Fruit fly (Drosophila melanogaster) whole organism: ENCODE measurements around the gene CG14650.

Experiments used
- CG8478 ChIP-seq: fragments of >200 bp; optimal IDR thresholded peaks from 2 replicates; lab custom pipeline; 2018; ENCODE audit warnings: inconsistent platforms
- Dll ChIP-seq: fragments of >200 bp; optimal IDR thresholded peaks from 2 replicates; lab custom pipeline; 2017
- EcR ChIP-seq, 2 experiments: fragments of >200 bp; optimal IDR thresholded peaks; 2 replicates each; lab custom pipeline; 2017; ENCODE audit warnings: missing biosample characterization in 2 of 2, missing genetic modification characterization in 2 of 2, missing genetic modification reagents in 2 of 2
- pan ChIP-seq: fragments of >200 bp; optimal IDR thresholded peaks from 2 replicates; lab custom pipeline; 2017
- psq ChIP-seq: fragments of >200 bp; optimal IDR thresholded peaks from 2 replicates; lab custom pipeline; 2017
- usp ChIP-seq: fragments of >200 bp; optimal IDR thresholded peaks from 2 replicates; lab custom pipeline; 2017; ENCODE audit warnings: missing biosample characterization, missing genetic modification characterization, mixed read lengths

Gene CG14650

DNA sequence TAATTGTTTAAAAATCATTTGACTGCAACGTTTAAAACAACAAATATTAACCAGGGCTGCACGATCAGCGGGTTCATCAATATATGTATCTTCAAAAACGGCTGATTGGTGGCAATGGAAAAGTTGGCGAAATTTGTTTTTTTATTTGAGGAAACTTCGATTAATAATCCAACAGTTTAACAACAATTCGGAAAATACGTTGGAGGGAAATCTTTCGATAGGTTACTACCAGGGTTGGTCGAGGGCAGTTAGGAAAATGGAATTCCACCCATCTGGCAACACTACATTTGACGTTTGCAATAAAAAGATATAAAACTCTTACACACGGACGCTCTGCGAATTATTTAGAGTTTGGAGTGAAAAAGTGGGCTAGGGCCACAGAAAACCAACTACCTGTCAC lies at the start of gene CG14650, which contains the start of gene Lipt2:
CG14650 (plus strand) TSS at position 275 of the 400 bp plus-strand sequence.
Lipt2 (minus strand) TSS at position 217 of the 400 bp plus-strand sequence.
- TF ChIP-seq usp (GFP tag; lab: Kevin White, UChicago) (no peak), EcR (GFP tag; optimal IDR thresholded peaks at IDR 0.05; lab: Kevin White, UChicago) (no peak), psq (lab: Kevin White, UChicago) (no peak), CG8478 (lab: Kevin White, UChicago) (no peak), pan (lab: Kevin White, UChicago) (no peak), Dll (lab: Kevin White, UChicago) (no peak)

DNA sequence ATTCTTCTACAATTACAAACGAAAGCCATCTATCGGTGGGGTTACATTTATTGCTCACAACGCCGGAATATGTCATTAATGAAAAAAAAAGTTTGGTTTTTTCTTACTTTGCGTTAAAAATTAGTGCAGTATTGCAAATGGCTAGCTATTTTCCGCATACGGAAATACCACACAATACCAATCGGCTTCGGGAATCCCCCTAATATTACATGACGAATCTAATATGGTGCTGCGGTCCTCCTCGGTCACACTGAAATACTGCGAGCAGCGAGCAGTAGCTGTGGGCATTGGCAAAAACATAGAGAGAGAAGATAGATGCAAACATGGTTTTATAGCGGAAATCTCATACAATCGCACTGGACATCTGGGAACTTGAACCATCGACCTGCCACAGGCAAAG lies 49.7 kb upstream of the CG14650 start, which contains the start of gene tub:
tub (plus strand) TSS at position 253 of the 400 bp plus-strand sequence.
- no peak for TF ChIP-seq Dll (lab: Kevin White, UChicago)

DNA sequence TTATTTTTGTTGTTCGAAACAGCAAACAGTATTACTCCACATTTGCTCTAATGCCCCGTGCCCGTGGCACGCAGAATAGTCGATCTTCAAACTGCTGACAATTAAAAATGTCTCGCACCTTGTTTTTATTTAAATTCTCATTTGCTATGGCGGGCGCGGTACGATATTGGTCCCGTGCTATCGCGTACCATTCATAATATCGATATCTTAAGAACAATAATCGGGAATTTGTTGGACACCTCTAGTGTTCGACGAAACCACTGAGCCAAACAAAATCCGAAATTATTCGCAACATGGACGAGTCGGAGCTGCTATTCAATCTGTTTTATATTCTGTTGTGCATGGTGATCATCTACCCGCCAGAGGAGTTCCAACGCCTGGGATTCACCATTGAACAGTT lies 47.1 kb upstream of the CG14650 start, which contains the start of gene CG14646:
CG14646 (plus strand) TSS at position 234 of the 400 bp plus-strand sequence.
- no peak for TF ChIP-seq Dll (lab: Kevin White, UChicago)
- TF ChIP-seq pan (lab: Kevin White, UChicago) = no peak
- TF ChIP-seq EcR (GFP tag; optimal IDR thresholded peaks at IDR 0.05; lab: Kevin White, UChicago) = no peak
- no peak for TF ChIP-seq CG8478 (lab: Kevin White, UChicago)
- no peak for TF ChIP-seq psq (lab: Kevin White, UChicago)
- TF ChIP-seq usp (GFP tag; lab: Kevin White, UChicago) = no peak

DNA sequence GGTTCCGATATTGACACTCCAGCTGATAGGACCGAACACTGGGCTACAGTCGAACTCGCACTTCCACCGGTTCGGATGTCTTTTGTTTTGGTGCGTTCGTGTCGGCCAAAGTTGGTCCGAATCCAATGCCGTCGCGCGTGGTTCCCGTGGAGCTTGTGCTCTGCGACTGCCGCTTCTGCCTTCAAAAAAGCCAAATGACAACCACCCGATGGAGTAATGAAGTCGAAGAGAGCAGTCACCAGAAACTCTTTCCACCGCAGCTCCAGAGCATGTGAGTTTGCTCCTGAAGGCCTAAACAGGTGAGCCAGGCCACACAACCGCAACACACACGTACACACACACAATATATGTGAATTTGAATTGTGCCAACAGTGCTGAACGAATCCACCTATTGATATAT lies 43.1 kb upstream of the CG14650 start, which contains the start of gene CG34112:
CG34112 (minus strand) TSS at position 143 of the 400 bp plus-strand sequence.
- TF ChIP-seq usp (GFP tag; lab: Kevin White, UChicago) = no peak
- no peak for TF ChIP-seq psq (lab: Kevin White, UChicago)
- no peak for TF ChIP-seq pan (lab: Kevin White, UChicago)
- TF ChIP-seq EcR (GFP tag; optimal IDR thresholded peaks at IDR 0.05; lab: Kevin White, UChicago) = no peak
- no peak for TF ChIP-seq CG8478 (lab: Kevin White, UChicago)
- no peak for TF ChIP-seq Dll (lab: Kevin White, UChicago)

DNA sequence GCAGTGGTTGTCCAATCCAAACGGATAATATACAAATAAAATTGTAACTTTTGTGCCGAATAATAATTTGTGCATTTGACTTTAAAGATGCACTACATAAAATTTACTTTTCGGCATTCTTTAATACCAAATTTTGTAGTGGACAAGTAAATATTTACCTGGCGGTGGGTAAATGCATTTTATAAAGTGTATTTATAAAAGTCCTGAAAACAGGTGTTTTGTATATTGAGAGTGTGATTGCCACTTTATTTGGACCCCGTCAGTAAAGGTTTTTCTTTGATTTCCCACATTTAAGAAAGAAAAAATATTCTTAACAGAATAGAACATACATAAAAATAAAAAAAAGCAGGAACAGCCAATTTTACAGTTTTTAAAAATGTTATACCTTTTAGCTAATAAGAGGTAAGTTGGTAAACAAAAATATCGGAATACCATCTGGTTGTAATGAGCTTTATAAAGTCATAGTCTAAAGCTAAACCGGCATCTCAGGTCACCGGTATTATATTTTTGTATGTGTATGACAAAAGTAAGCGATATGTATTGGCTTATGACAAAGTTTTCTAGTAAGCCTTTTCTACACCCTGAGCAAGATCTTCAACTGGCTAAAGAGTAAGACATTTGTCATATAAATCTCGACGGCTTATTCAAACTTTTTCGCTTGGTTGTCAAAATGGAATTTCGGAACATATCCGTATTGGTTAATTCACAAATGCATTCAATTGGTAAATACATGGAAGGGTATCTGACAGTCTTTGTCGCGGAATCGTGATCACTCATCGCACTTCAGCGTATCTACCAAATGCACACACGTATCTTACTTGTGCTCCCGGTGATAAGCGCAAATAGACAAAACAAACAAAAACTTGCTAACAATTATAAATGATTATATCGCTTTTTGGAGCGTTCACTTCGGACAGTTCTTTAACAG lies 42.3 kb upstream of the CG14650 start:
- TF ChIP-seq Dll (lab: Kevin White, UChicago) = no peak
- no peak for TF ChIP-seq EcR (GFP tag; optimal IDR thresholded peaks at IDR 0.05; lab: Kevin White, UChicago)
- TF ChIP-seq CG8478 (lab: Kevin White, UChicago) = no peak
- no peak for TF ChIP-seq psq (lab: Kevin White, UChicago)
- TF ChIP-seq pan (lab: Kevin White, UChicago) = no peak
- no peak for TF ChIP-seq usp (GFP tag; lab: Kevin White, UChicago)

DNA sequence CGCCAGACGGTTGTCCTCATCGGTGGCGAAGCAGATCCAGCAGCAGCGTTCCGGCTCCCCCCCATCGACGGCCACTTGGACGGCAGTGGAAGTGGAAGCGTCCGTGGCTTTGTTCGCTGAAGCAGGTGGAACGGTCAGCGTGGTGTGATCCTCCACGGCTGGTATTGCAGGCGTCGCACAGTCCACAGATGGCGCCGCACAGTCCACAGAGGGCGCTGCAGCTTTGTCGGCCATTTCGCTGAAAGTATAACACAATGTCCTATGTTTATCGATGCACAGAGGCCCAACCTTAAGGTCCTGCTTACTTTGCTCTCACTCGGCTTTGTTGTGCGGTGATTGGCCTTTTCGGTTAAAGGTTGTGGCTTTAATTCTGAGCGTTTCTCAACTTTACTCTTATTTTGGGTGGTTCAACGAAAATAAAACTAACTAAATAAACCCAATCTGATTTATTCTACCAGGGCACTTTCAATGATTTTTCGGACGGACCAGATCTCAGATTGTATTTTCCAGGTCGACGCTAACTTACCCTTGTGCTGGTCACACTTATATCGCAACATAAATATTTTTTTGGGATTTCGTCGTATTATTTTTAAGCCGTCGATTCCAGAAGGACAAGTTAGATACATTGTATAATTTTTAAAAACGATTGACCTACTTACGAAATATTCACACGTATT lies 39.6 kb upstream of the CG14650 start, which contains the start of gene CG9855:
CG9855 (minus strand) TSS at position 473 of the 677 bp plus-strand sequence.
- TF ChIP-seq usp (GFP tag; lab: Kevin White, UChicago) (no peak), CG8478 (lab: Kevin White, UChicago) (no peak), Dll (lab: Kevin White, UChicago) (no peak), pan (lab: Kevin White, UChicago) (no peak), EcR (GFP tag; optimal IDR thresholded peaks at IDR 0.05; lab: Kevin White, UChicago) (no peak)

DNA sequence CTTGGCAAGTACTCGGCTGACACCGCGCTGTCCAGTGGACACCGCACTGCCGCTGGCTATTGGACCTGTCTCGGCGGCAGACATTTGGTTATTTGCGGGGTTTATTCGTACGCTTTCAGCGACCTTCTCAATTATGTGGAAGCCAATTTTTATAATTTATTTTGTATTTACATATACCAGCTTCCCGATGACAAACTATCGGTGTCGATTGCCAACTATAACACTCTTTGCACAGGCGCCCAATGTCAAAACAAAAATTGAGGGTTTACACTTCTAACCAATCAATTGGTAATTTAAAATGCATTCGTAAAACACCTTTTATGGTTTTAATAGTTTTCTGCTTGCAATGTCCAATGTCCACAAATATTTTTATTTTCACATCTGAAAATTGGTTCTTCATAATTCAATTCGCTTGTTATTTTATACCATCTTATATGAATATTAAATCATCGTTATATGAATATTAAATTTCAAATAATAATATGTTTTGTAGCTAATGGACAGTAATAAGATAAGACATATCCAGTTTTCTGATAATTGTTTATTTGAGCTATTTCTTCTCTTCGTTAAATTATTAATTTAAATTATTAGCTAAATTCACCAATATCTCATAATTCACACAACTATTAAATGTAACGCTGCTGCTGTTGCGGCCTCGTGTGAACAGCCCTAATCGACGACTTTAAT lies 37.2 kb upstream of the CG14650 start:
- no peak for TF ChIP-seq Dll (lab: Kevin White, UChicago)
- no peak for TF ChIP-seq pan (lab: Kevin White, UChicago)
- TF ChIP-seq psq (lab: Kevin White, UChicago) = no peak
- TF ChIP-seq EcR (GFP tag; optimal IDR thresholded peaks at IDR 0.05; lab: Kevin White, UChicago) = no peak
- no peak for TF ChIP-seq usp (GFP tag; lab: Kevin White, UChicago)
- TF ChIP-seq CG8478 (lab: Kevin White, UChicago) = no peak

DNA sequence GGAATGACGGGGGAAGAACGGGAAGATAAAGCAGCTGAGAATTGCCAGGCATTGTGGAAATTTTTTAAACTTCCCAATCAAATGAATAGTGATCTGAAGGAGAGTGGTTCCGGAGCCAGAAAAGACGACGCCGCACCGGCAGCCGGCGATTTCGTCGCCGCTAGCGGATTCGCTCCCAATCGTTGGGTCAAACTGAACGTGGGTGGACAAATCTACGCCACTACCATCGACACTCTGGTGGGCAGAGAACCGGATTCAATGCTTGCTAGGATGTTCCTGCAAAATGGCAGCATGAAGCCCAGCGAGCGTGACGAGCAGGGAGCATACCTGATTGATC lies 36.7 kb upstream of the CG14650 start, which contains the start of gene CG14647:
CG14647 (plus strand) TSS at position 14 of the 337 bp plus-strand sequence.
- TF ChIP-seq EcR (GFP tag; optimal IDR thresholded peaks at IDR 0.05; lab: Kevin White, UChicago) (no peak), usp (GFP tag; lab: Kevin White, UChicago) (no peak), CG8478 (lab: Kevin White, UChicago) (no peak), Dll (lab: Kevin White, UChicago) (no peak), pan (lab: Kevin White, UChicago) (no peak), psq (lab: Kevin White, UChicago) (no peak)

DNA sequence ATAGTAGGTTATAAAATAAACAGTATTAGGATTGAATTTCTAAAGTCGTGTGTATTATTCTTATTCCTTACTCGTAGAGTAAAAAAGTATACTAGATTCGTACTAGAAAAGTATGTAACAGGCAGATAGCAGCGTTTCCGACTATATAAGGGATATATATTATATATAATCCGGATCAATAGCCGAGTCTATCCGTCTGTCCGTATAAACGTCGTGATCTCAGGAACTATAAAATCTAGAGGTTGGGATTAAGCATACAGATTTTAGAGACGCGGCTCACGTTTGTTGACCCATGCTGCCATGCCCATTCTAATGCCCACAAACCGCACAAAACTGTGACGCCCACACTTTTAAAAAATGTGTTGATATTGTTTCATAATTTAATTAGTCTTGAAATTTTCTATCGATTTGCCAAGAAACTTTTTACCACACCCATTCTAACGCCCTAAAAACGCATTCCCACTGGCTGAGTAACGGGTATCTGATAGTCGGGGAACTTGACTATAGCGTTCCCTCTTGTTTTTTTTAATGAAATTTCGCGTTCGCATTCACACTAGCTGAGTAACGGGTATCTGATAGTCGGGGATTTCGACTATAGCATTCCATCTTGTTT lies 35.1 kb upstream of the CG14650 start, which contains the start of gene CG9853:
CG9853 (minus strand) TSS at position 51 of the 613 bp plus-strand sequence.
- no peak for TF ChIP-seq usp (GFP tag; lab: Kevin White, UChicago)
- no peak for TF ChIP-seq Dll (lab: Kevin White, UChicago)
- TF ChIP-seq EcR (GFP tag; optimal IDR thresholded peaks at IDR 0.05; lab: Kevin White, UChicago) = no peak
- no peak for TF ChIP-seq psq (lab: Kevin White, UChicago)
- no peak for TF ChIP-seq pan (lab: Kevin White, UChicago)
- no peak for TF ChIP-seq CG8478 (lab: Kevin White, UChicago)
